Worm (Caenorhabditis elegans): ENCODE results near the gene T25G12.11.

Gene T25G12.11

ce11 chrX:17203399-17203798, 33.9 kb downstream of the T25G12.11 start:
- TF ChIP-seq snpc-4 (GFP tag; optimal IDR thresholded peaks at IDR 0.05) (no peak), snpc-4 (tag; optimal IDR thresholded peaks at IDR 0.05) (no peak), B0019.2 (GFP tag; conservative IDR thresholded peaks at IDR 0.05) (no peak), ztf-26 (tag; optimal IDR thresholded peaks at IDR 0.05) (no peak), cebp-2 (GFP tag; IDR thresholded peaks at IDR 0.05) (no peak), ccch-3 (GFP tag; optimal IDR thresholded peaks at IDR 0.05) (no peak), gei-17 (GFP tag; optimal IDR thresholded peaks at IDR 0.05) (no peak), ZK185.1 (tag; optimal IDR thresholded peaks at IDR 0.05; ENCODE audit: poor library complexity, severe bottlenecking) (no peak), ekl-4 (GFP tag; IDR thresholded peaks at IDR 0.05) (no peak), hmg-20 (GFP tag; IDR thresholded peaks at IDR 0.05) (no peak), madf-3 (GFP tag; IDR thresholded peaks at IDR 0.05) (no peak), C06A6.2 (GFP tag; conservative IDR thresholded peaks at IDR 0.05) (no peak), Y95B8A.8 (GFP tag; IDR thresholded peaks at IDR 0.05) (no peak), tbx-9 (tag; optimal IDR thresholded peaks at IDR 0.05; ENCODE audit: borderline replicate concordance) (no peak), die-1 (tag; optimal IDR thresholded peaks at IDR 0.05) (no peak), dox-1 (GFP tag; IDR thresholded peaks at IDR 0.05) (no peak), pha-4 (tag; optimal IDR thresholded peaks at IDR 0.05) (no peak), T26A5.8 (tag; optimal IDR thresholded peaks at IDR 0.05) (no peak), Y67H2A.10 (GFP tag; conservative IDR thresholded peaks at IDR 0.05) (no peak)

- TF ChIP-seq egrh-3 (GFP tag; IDR thresholded peaks at IDR 0.05): 0 out of 2 replicates have a peak, but pooled peaks have one; percentile 25
- TF ChIP-seq xnd-1 (tag; optimal IDR thresholded peaks at IDR 0.05): no peak
- TF ChIP-seq lin-26 (GFP tag; IDR thresholded peaks at IDR 0.05): no peak
- TF ChIP-seq cebp-1 (GFP tag; IDR thresholded peaks at IDR 0.05): 0 out of 2 replicates have a peak, but pooled peaks have one; percentile 14
- TF ChIP-seq cebp-1 (tag; optimal IDR thresholded peaks at IDR 0.05): no peak
- TF ChIP-seq hmg-1.2 (GFP tag; IDR thresholded peaks at IDR 0.05): no peak
- TF ChIP-seq let-607 (tag; optimal IDR thresholded peaks at IDR 0.05): peak; percentile 94 to 97
- no peak for TF ChIP-seq ztf-28 (GFP tag; IDR thresholded peaks at IDR 0.05)
- peak; percentile 97 for TF ChIP-seq nhr-80 (tag; optimal IDR thresholded peaks at IDR 0.05)
- no peak for TF ChIP-seq lin-35 (GFP tag; optimal IDR thresholded peaks at IDR 0.05)
- 0 out of 2 replicates have a peak, but pooled peaks have one; percentile 30 for TF ChIP-seq K11D2.4 (GFP tag; IDR thresholded peaks at IDR 0.05)
- peak; percentile 31 for TF ChIP-seq ets-4 (GFP tag; optimal IDR thresholded peaks at IDR 0.05)
- TF ChIP-seq dox-1 (GFP tag; IDR thresholded peaks at IDR 0.05): peak; percentile 84
- TF ChIP-seq nhr-90 (tag; optimal IDR thresholded peaks at IDR 0.05): peak; percentile 26
- no peak for TF ChIP-seq akir-1 (GFP tag; optimal IDR thresholded peaks at IDR 0.05)
- TF ChIP-seq Y56A3A.18 (GFP tag; IDR thresholded peaks at IDR 0.05): 0 out of 2 replicates have a peak, but pooled peaks have one; percentile 26
- TF ChIP-seq chd-7 (tag; optimal IDR thresholded peaks at IDR 0.05): no peak
- no peak for TF ChIP-seq Y53F4B.3 (GFP tag; IDR thresholded peaks at IDR 0.05)
Observed at ce11 chrX:17197824-17198223, 39.5 kb downstream of the T25G12.11 start.

- peak in 1 of 2 experiments; percentile 26 for TF ChIP-seq let-607 (tag; optimal IDR thresholded peaks at IDR 0.05)
- TF ChIP-seq nfya-1 (tag; optimal IDR thresholded peaks at IDR 0.05; ENCODE audit: borderline replicate concordance, insufficient read depth): no peak
- no peak for TF ChIP-seq tbx-9 (tag; optimal IDR thresholded peaks at IDR 0.05; ENCODE audit: borderline replicate concordance)
- peak; percentile 84 for TF ChIP-seq nhr-80 (tag; optimal IDR thresholded peaks at IDR 0.05)
Observed at ce11 chrX:17195080-17195479, 42.3 kb downstream of the T25G12.11 start, which contains the start of gene B0302.5. Gene B0302.5, minus strand, starts transcription at chrX:17195137.
